Worm (Caenorhabditis elegans) whole organism, midembryonic: ENCODE measurements around the gene W05H9.4.

ENCODE experiments used
- T22C8.4 ChIP-seq: fragments of 200-800 bp; sonication (Bioruptor generic); IDR thresholded peaks from 2 replicates; pipeline ENCODE4 v1.3.6; 2022; ENCODE audit warnings: missing genetic modification characterization, missing compliant biosample characterization
- tab-1 ChIP-seq: fragments of 200-800 bp; sonication (Bioruptor generic); IDR thresholded peaks from 2 replicates; pipeline ENCODE4 v1.3.6; 2022; ENCODE audit warnings: missing genetic modification characterization, missing compliant biosample characterization

- TF ChIP-seq T22C8.4 (GFP tag; lab: Robert Waterston, UW): no peak
- no peak for TF ChIP-seq tab-1 (GFP tag; lab: Robert Waterston, UW)
Observed at ce11 chrX:6274270-6274669, 10.8 kb downstream of the W05H9.4 start.
